Worm (Caenorhabditis elegans): ENCODE data around the gene F13E9.9.

ce11 chrIV:10876844-10877243 is 22.1 kb downstream of the F13E9.9 start, which contains the start of gene fipr-14:
- no peak for TF ChIP-seq ztf-6 (GFP tag; IDR thresholded peaks at IDR 0.05)
- TF ChIP-seq lin-26 (GFP tag; IDR thresholded peaks at IDR 0.05), result no peak
- no peak for TF ChIP-seq nfya-1 (tag; optimal IDR thresholded peaks at IDR 0.05; ENCODE audit: borderline replicate concordance, insufficient read depth)
- TF ChIP-seq cebp-1 (GFP tag; IDR thresholded peaks at IDR 0.05), result no peak
- TF ChIP-seq cebp-1 (tag; optimal IDR thresholded peaks at IDR 0.05), result no peak
- TF ChIP-seq F39B2.1 (GFP tag; IDR thresholded peaks at IDR 0.05), result no peak
- no peak for TF ChIP-seq efl-1 (GFP tag; optimal IDR thresholded peaks at IDR 0.05)
